Worm (Caenorhabditis elegans) whole organism, L4 larva: ENCODE measurements around the gene lgg-3.

Experiments used
- ceh-28 ChIP-seq: fragments of 150-350 bp; optimal IDR thresholded peaks from 2 replicates; lab custom pipeline; 2014; ENCODE audit warnings: missing biosample characterization, missing genetic modification reagents, missing genetic modification characterization
- egl-43 ChIP-seq: fragments of 200-800 bp; sonication (Bioruptor generic); IDR thresholded peaks from 2 replicates; pipeline ENCODE4 v1.3.6; 2022; ENCODE audit warnings: missing genetic modification reagents, missing genetic modification characterization, missing compliant biosample characterization
- fkh-10 ChIP-seq: fragments of 150-350 bp; optimal IDR thresholded peaks from 2 replicates; lab custom pipeline; 2014; ENCODE audit warnings: missing biosample characterization, missing genetic modification reagents, missing genetic modification characterization
- gei-8 ChIP-seq: fragments of 200-800 bp; sonication (Bioruptor generic); optimal IDR thresholded peaks from 2 replicates; lab custom pipeline; 2018; ENCODE audit warnings: mild to moderate bottlenecking, missing genetic modification characterization, missing compliant biosample characterization
- hlh-11 ChIP-seq: fragments of 200-800 bp; sonication (Bioruptor generic); optimal IDR thresholded peaks from 2 replicates; lab custom pipeline; 2018; ENCODE audit warnings: mild to moderate bottlenecking, missing genetic modification characterization, missing compliant biosample characterization
- lin-15B ChIP-seq: fragments of 150-350 bp; sonication (generic microtip); optimal IDR thresholded peaks from 3 replicates; lab custom pipeline; 2014; ENCODE audit warnings: missing biosample characterization, missing genetic modification characterization
- nhr-11 ChIP-seq: fragments of 150-350 bp; optimal IDR thresholded peaks from 2 replicates; lab custom pipeline; 2014; ENCODE audit warnings: missing biosample characterization, missing genetic modification characterization
- nhr-28 ChIP-seq: fragments of 150-350 bp; optimal IDR thresholded peaks from 2 replicates; lab custom pipeline; 2014; ENCODE audit warnings: missing biosample characterization, missing genetic modification characterization
- nhr-77 ChIP-seq: fragments of 150-350 bp; optimal IDR thresholded peaks from 2 replicates; lab custom pipeline; 2014; ENCODE audit warnings: missing biosample characterization, missing genetic modification characterization
- spr-1 ChIP-seq: sonication (generic microtip); optimal IDR thresholded peaks from 2 replicates; lab custom pipeline; 2016; ENCODE audit warnings: mild to moderate bottlenecking, missing genetic modification characterization, missing compliant biosample characterization
- zag-1 ChIP-seq: fragments of 150-350 bp; optimal IDR thresholded peaks from 2 replicates; lab custom pipeline; 2014; ENCODE audit warnings: missing biosample characterization, missing genetic modification characterization

ce11 chrIII:5710045-5710444 lies 12.2 kb upstream of the lgg-3 start, which contains the start of gene B0336.12:
- TF ChIP-seq fkh-10 (GFP tag; lab: Kevin White, UChicago) (no peak), hlh-11 (tag; lab: Kevin White, UChicago) (no peak), nhr-11 (tag; lab: Kevin White, UChicago) (no peak), nhr-28 (tag; lab: Kevin White, UChicago) (no peak), lin-15B (tag; lab: Kevin White, UChicago) (no peak), ceh-28 (tag; lab: Kevin White, UChicago) (no peak), zag-1 (tag; lab: Kevin White, UChicago) (no peak), egl-43 (GFP tag; lab: Robert Waterston, UW) (no peak), spr-1 (no peak), nhr-77 (tag; lab: Kevin White, UChicago) (no peak), gei-8 (GFP tag; lab: Kevin White, UChicago) (no peak)
